Fruit fly (Drosophila melanogaster) whole organism, wandering third instar larva: ENCODE measurements around the gene CG31464.

ENCODE experiments used
- CrebA ChIP-seq: fragments of 200-800 bp; sonication (Bioruptor generic); optimal IDR thresholded peaks from 2 replicates; lab custom pipeline; 2016; ENCODE audit warnings: missing biosample characterization, mild to moderate bottlenecking, missing genetic modification characterization, borderline replicate concordance
- Jra ChIP-seq: sonication (Bioruptor generic); optimal IDR thresholded peaks from 2 replicates; lab custom pipeline; 2016; ENCODE audit warnings: missing biosample characterization, missing genetic modification characterization
- OdsH ChIP-seq: fragments of 200-800 bp; sonication (Bioruptor generic); optimal IDR thresholded peaks from 2 replicates; lab custom pipeline; 2016; ENCODE audit warnings: missing biosample characterization, mild to moderate bottlenecking, missing genetic modification characterization

dm6 chr3R:8277494-8278293 lies 13.3 kb upstream of the CG31464 start, which contains the start of gene ato:
- TF ChIP-seq CrebA (no peak), OdsH (GFP tag; lab: Kevin White, UChicago) (no peak), Jra (GFP tag; lab: Kevin White, UChicago) (no peak)
